Worm (Caenorhabditis elegans) whole organism, young adult: ENCODE data around the gene msp-142.

Experiments
- B0019.2 ChIP-seq: fragments of 200-800 bp; sonication (Bioruptor generic); conservative IDR thresholded peaks from 2 replicates; pipeline ENCODE4 v1.3.6; 2022; ENCODE audit warnings: missing genetic modification reagents, missing genetic modification characterization, missing compliant biosample characterization
- B0035.1 ChIP-seq: sonication (generic microtip); optimal IDR thresholded peaks from 2 replicates; lab custom pipeline; 2016; ENCODE audit warnings: missing genetic modification characterization, mild to moderate bottlenecking, missing compliant biosample characterization, missing genotype, missing genetic modification reagents
- F22D6.2 ChIP-seq: sonication (generic microtip); optimal IDR thresholded peaks from 2 replicates; lab custom pipeline; 2016; ENCODE audit warnings: mild to moderate bottlenecking, missing genetic modification characterization, missing compliant biosample characterization
- F23B12.7 ChIP-seq: sonication (generic microtip); optimal IDR thresholded peaks from 2 replicates; lab custom pipeline; 2017; ENCODE audit warnings: missing genetic modification characterization, mild to moderate bottlenecking, missing compliant biosample characterization, antibody characterized with exemption, moderate library complexity; ENCODE audit not compliant: insufficient read depth
- F33H1.4 ChIP-seq: fragments of 200-800 bp; sonication (Bioruptor generic); IDR thresholded peaks from 2 replicates; pipeline ENCODE4 v1.3.6; 2022; ENCODE audit warnings: missing genetic modification reagents, missing genetic modification characterization, missing compliant biosample characterization
- K11D2.4 ChIP-seq: fragments of 200-800 bp; sonication (Bioruptor generic); IDR thresholded peaks from 2 replicates; pipeline ENCODE4 v1.3.6; 2022; ENCODE audit warnings: missing genetic modification reagents, missing genetic modification characterization, missing compliant biosample characterization
- K12H6.12 ChIP-seq: fragments of 200-800 bp; sonication (Bioruptor generic); optimal IDR thresholded peaks from 2 replicates; lab custom pipeline; 2018; ENCODE audit warnings: mild to moderate bottlenecking, missing genetic modification characterization, missing compliant biosample characterization
- Y53G8AR.9 ChIP-seq: fragments of 200-800 bp; sonication (Bioruptor generic); conservative IDR thresholded peaks from 2 replicates; pipeline ENCODE4 v1.3.6; 2022; ENCODE audit warnings: missing genetic modification reagents, missing genetic modification characterization, missing compliant biosample characterization
- aptf-3 ChIP-seq: fragments of 200-800 bp; sonication (Bioruptor generic); IDR thresholded peaks from 2 replicates; pipeline ENCODE4 v1.3.6; 2022; ENCODE audit warnings: missing genetic modification characterization, missing compliant biosample characterization
- attf-5 ChIP-seq: fragments of 200-800 bp; sonication (Bioruptor generic); optimal IDR thresholded peaks from 2 replicates; lab custom pipeline; 2018; ENCODE audit warnings: mild to moderate bottlenecking, missing genetic modification characterization, missing compliant biosample characterization
- efl-1 ChIP-seq: fragments of 150-350 bp; optimal IDR thresholded peaks from 2 replicates; lab custom pipeline; 2014; ENCODE audit warnings: missing biosample characterization, missing genetic modification reagents, missing genetic modification characterization
- egl-44 ChIP-seq: fragments of 200-800 bp; sonication (Bioruptor generic); IDR thresholded peaks from 2 replicates; pipeline ENCODE4 v1.3.6; 2022; ENCODE audit warnings: missing genetic modification reagents, missing genetic modification characterization, missing compliant biosample characterization
- ekl-4 ChIP-seq: fragments of 200-800 bp; sonication (Bioruptor generic); IDR thresholded peaks from 2 replicates; pipeline ENCODE4 v1.3.6; 2022; ENCODE audit warnings: missing genetic modification reagents, missing genetic modification characterization, missing compliant biosample characterization
- hlh-12 ChIP-seq: sonication (generic microtip); optimal IDR thresholded peaks from 2 replicates; lab custom pipeline; 2016; ENCODE audit warnings: missing genetic modification characterization, missing compliant biosample characterization
- hmg-1.2 ChIP-seq: fragments of 200-800 bp; sonication (Bioruptor generic); IDR thresholded peaks from 2 replicates; pipeline ENCODE4 v1.3.6; 2022; ENCODE audit warnings: missing genetic modification reagents, missing genetic modification characterization, missing compliant biosample characterization
- hsf-1 ChIP-seq: fragments of 200-800 bp; sonication (Bioruptor generic); IDR thresholded peaks from 2 replicates; pipeline ENCODE4 v1.3.6; 2022; ENCODE audit warnings: missing genetic modification reagents, missing genetic modification characterization, missing compliant biosample characterization
- lin-35 ChIP-seq, 3 experiments: fragments of 150-350 bp in 2 of 3; sonication (generic microtip) in 1 of 3; optimal IDR thresholded peaks; 2 replicates each; lab custom pipeline; 2014 to 2018; ENCODE audit warnings: missing biosample characterization in 3 of 3, missing genetic modification characterization in 3 of 3, missing genetic modification reagents in 3 of 3
- madf-6 ChIP-seq: fragments of 200-800 bp; sonication (Bioruptor generic); IDR thresholded peaks from 2 replicates; pipeline ENCODE4 v1.3.6; 2022; ENCODE audit warnings: missing genetic modification reagents, missing genetic modification characterization, missing compliant biosample characterization
- mxl-1 ChIP-seq: sonication (generic microtip); optimal IDR thresholded peaks from 2 replicates; lab custom pipeline; 2016; ENCODE audit warnings: missing genetic modification characterization, missing compliant biosample characterization
- nfyb-1 ChIP-seq: fragments of 200-800 bp; sonication (Bioruptor generic); IDR thresholded peaks from 2 replicates; pipeline ENCODE4 v1.3.6; 2022; ENCODE audit warnings: missing genetic modification reagents, missing genetic modification characterization, missing compliant biosample characterization
- nhr-179 ChIP-seq: sonication (generic microtip); optimal IDR thresholded peaks from 2 replicates; lab custom pipeline; 2016; ENCODE audit warnings: mild to moderate bottlenecking, missing genetic modification characterization, missing compliant biosample characterization
- nhr-90 ChIP-seq: sonication (generic microtip); optimal IDR thresholded peaks from 2 replicates; lab custom pipeline; 2016; ENCODE audit warnings: missing genotype, mild to moderate bottlenecking, missing genetic modification characterization, missing compliant biosample characterization
- pha-4 ChIP-seq: fragments of 150-350 bp; sonication (generic microtip); optimal IDR thresholded peaks from 2 replicates; lab custom pipeline; 2014; ENCODE audit warnings: missing biosample characterization, missing genetic modification reagents, missing genetic modification characterization
- sdz-38 ChIP-seq: sonication (generic microtip); optimal IDR thresholded peaks from 2 replicates; lab custom pipeline; 2016; ENCODE audit warnings: missing genotype, missing genetic modification characterization, missing compliant biosample characterization
- snpc-1.3 ChIP-seq: sonication (generic microtip); optimal IDR thresholded peaks from 2 replicates; lab custom pipeline; 2017; ENCODE audit warnings: missing genetic modification characterization, mild to moderate bottlenecking, missing compliant biosample characterization, antibody characterized with exemption, moderate library complexity, missing genotype, missing genetic modification reagents; ENCODE audit not compliant: insufficient read depth
- snpc-4 ChIP-seq, 5 experiments: fragments of 150-350 bp in 1 of 5; sonication (generic microtip) in 4 of 5; optimal IDR thresholded peaks; 2 replicates each; lab custom pipeline; 2014 to 2018; ENCODE audit warnings: missing genetic modification characterization in 5 of 5, missing biosample characterization in 3 of 5, antibody characterized with exemption in 2 of 5, mild to moderate bottlenecking in 2 of 5, missing compliant biosample characterization in 2 of 5, missing genotype in 2 of 5, moderate library complexity in 2 of 5, missing genetic modification reagents in 1 of 5
- somi-1 ChIP-seq: fragments of 200-800 bp; sonication (Bioruptor generic); optimal IDR thresholded peaks from 2 replicates; lab custom pipeline; 2018; ENCODE audit warnings: mild to moderate bottlenecking, missing genetic modification characterization, missing compliant biosample characterization
- tbp1 ChIP-seq: fragments of 200-800 bp; sonication (Bioruptor generic); optimal IDR thresholded peaks from 2 replicates; lab custom pipeline; 2018; ENCODE audit warnings: mild to moderate bottlenecking, missing genetic modification characterization, missing compliant biosample characterization
- unc-62 ChIP-seq: fragments of 150-350 bp; optimal IDR thresholded peaks from 2 replicates; lab custom pipeline; 2014; ENCODE audit warnings: missing biosample characterization, missing genetic modification reagents, missing genetic modification characterization
- ztf-25 ChIP-seq: fragments of 200-800 bp; sonication (Bioruptor generic); IDR thresholded peaks from 2 replicates; pipeline ENCODE4 v1.3.6; 2022; ENCODE audit warnings: missing genetic modification reagents, missing genetic modification characterization, missing compliant biosample characterization
- ztf-26 ChIP-seq: sonication (generic microtip); optimal IDR thresholded peaks from 2 replicates; lab custom pipeline; 2017; ENCODE audit warnings: missing genetic modification characterization, missing compliant biosample characterization
- ztf-28 ChIP-seq: fragments of 200-800 bp; sonication (Bioruptor generic); IDR thresholded peaks from 2 replicates; pipeline ENCODE4 v1.3.6; 2022; ENCODE audit warnings: missing genetic modification reagents, missing genetic modification characterization, missing compliant biosample characterization

The msp-142 gene

ce11 chrII:5781935-5782921 lies 15.5 kb upstream of the msp-142 start, which contains the start of gene K05F1.6 (continued):
- TF ChIP-seq ztf-28 (GFP tag; lab: Robert Waterston, UW): peak; percentile 86
- TF ChIP-seq, all 124 proteins: peak for 95

ce11 chrII:5785504-5785903 lies 12.2 kb upstream of the msp-142 start:
- TF ChIP-seq somi-1 (GFP tag; lab: Kevin White, UChicago) (no peak), F33H1.4 (GFP tag; lab: Robert Waterston, UW) (no peak), F23B12.7 (no peak), nhr-179 (tag; lab: Kevin White, UChicago) (no peak), snpc-4 (GFP tag; optimal IDR thresholded peaks at IDR 0.05; lab: Kevin White, UChicago) (no peak), snpc-4 (tag; optimal IDR thresholded peaks at IDR 0.05; lab: Kevin White, UChicago) (no peak), nfyb-1 (GFP tag; lab: Robert Waterston, UW) (no peak), F22D6.2 (no peak), ztf-26 (tag; lab: Kevin White, UChicago) (no peak), pha-4 (tag; lab: Kevin White, UChicago) (no peak), B0035.1 (tag; lab: Kevin White, UChicago) (no peak), hlh-12 (tag; lab: Kevin White, UChicago) (no peak), K11D2.4 (GFP tag; lab: Robert Waterston, UW) (no peak), B0019.2 (no peak), nhr-90 (tag; lab: Kevin White, UChicago) (no peak), hmg-1.2 (GFP tag; lab: Robert Waterston, UW) (no peak)

ce11 chrII:5788815-5789214 lies 8.9 kb upstream of the msp-142 start, which contains the start of gene K05F1.13:
Gene K05F1.13, plus strand, starts transcription at chrII:5789115.
- TF ChIP-seq K12H6.12 (tag; lab: Kevin White, UChicago) (no peak), egl-44 (GFP tag; lab: Robert Waterston, UW) (no peak), aptf-3 (GFP tag; lab: Robert Waterston, UW) (no peak), ztf-25 (no peak), ztf-28 (GFP tag; lab: Robert Waterston, UW) (no peak), B0019.2 (no peak), mxl-1 (tag; lab: Kevin White, UChicago) (no peak), ztf-26 (tag; lab: Kevin White, UChicago) (no peak), efl-1 (no peak), snpc-4 (GFP tag; optimal IDR thresholded peaks at IDR 0.05; lab: Kevin White, UChicago) (no peak), snpc-4 (tag; optimal IDR thresholded peaks at IDR 0.05; lab: Kevin White, UChicago) (no peak), hsf-1 (no peak), tbp1 (GFP tag; lab: Kevin White, UChicago) (no peak), ekl-4 (GFP tag; lab: Robert Waterston, UW) (no peak), attf-5 (GFP tag; lab: Kevin White, UChicago) (no peak), sdz-38 (tag; lab: Kevin White, UChicago) (no peak), madf-6 (no peak), unc-62 (GFP tag; lab: Kevin White, UChicago) (no peak), lin-35 (GFP tag; optimal IDR thresholded peaks at IDR 0.05; lab: Kevin White, UChicago) (no peak), Y53G8AR.9 (GFP tag; lab: Robert Waterston, UW) (no peak), snpc-1.3 (tag; lab: Kevin White, UChicago) (no peak)
